Worm (Caenorhabditis elegans) whole organism, L1 larva: ENCODE measurements around the gene R10D12.13.
A peak's percentile ranks its signal among the peaks of the same experiment; 100 is the strongest.

Experiments
- aly-2 ChIP-seq: fragments of 150-350 bp; optimal IDR thresholded peaks from 2 replicates; lab custom pipeline; 2014; ENCODE audit warnings: missing biosample characterization, missing genetic modification characterization
- ceh-82 ChIP-seq, 3 experiments: fragments of 150-350 bp in 1 of 3; sonication (generic microtip) in 2 of 3; optimal IDR thresholded peaks; 2 replicates each; lab custom pipeline; 2014 to 2017; ENCODE audit warnings: missing biosample characterization in 3 of 3, missing genetic modification characterization in 3 of 3
- ceh-88 ChIP-seq: fragments of 200-800 bp; sonication (Bioruptor generic); IDR thresholded peaks from 2 replicates; pipeline ENCODE4 v1.3.6; 2022; ENCODE audit warnings: missing genetic modification characterization, missing compliant biosample characterization
- dpl-1 ChIP-seq, 3 experiments: fragments of 150-350 bp in 2 of 3; sonication (generic microtip) in 1 of 3; optimal IDR thresholded peaks; 2 replicates each; lab custom pipeline; 2014 to 2017; ENCODE audit warnings: missing biosample characterization in 3 of 3, missing genetic modification characterization in 3 of 3, missing genetic modification reagents in 3 of 3
- dsc-1 ChIP-seq: sonication (generic microtip); optimal IDR thresholded peaks from 2 replicates; lab custom pipeline; 2016; ENCODE audit warnings: mild to moderate bottlenecking, missing genetic modification characterization, missing compliant biosample characterization
- grh-1 ChIP-seq: fragments of 200-800 bp; sonication (Bioruptor generic); IDR thresholded peaks from 2 replicates; pipeline ENCODE4 v1.3.6; 2022; ENCODE audit warnings: missing genetic modification reagents, missing genetic modification characterization, missing compliant biosample characterization
- jun-1 ChIP-seq: fragments of 150-350 bp; optimal IDR thresholded peaks from 2 replicates; lab custom pipeline; 2014; ENCODE audit warnings: missing biosample characterization, missing genetic modification reagents, missing genetic modification characterization
- lin-15B ChIP-seq: fragments of 150-350 bp; sonication (generic microtip); optimal IDR thresholded peaks from 3 replicates; lab custom pipeline; 2014; ENCODE audit warnings: missing biosample characterization, missing genetic modification characterization
- mef-2 ChIP-seq: fragments of 150-350 bp; optimal IDR thresholded peaks from 2 replicates; lab custom pipeline; 2014; ENCODE audit warnings: missing biosample characterization, missing genetic modification characterization
- nhr-19 ChIP-seq: fragments of 200-800 bp; sonication (Bioruptor generic); conservative IDR thresholded peaks from 2 replicates; pipeline ENCODE4 v1.3.6; 2022; ENCODE audit warnings: missing genetic modification characterization, missing compliant biosample characterization
- nhr-20 ChIP-seq: sonication (generic microtip); optimal IDR thresholded peaks from 2 replicates; lab custom pipeline; 2016; ENCODE audit warnings: mild to moderate bottlenecking, missing genetic modification characterization, missing compliant biosample characterization
- nhr-47 ChIP-seq: sonication (generic microtip); optimal IDR thresholded peaks from 2 replicates; lab custom pipeline; 2016; ENCODE audit warnings: mild to moderate bottlenecking, missing genetic modification characterization, moderate library complexity, missing compliant biosample characterization
- nhr-77 ChIP-seq: fragments of 150-350 bp; optimal IDR thresholded peaks from 2 replicates; lab custom pipeline; 2014; ENCODE audit warnings: missing biosample characterization, missing genetic modification characterization
- pag-3 ChIP-seq: sonication (generic microtip); optimal IDR thresholded peaks from 2 replicates; lab custom pipeline; 2017; ENCODE audit warnings: missing genetic modification characterization, mild to moderate bottlenecking, missing compliant biosample characterization, antibody characterized with exemption, borderline replicate concordance; ENCODE audit not compliant: insufficient read depth
- pax-3 ChIP-seq: fragments of 200-800 bp; sonication (Bioruptor generic); optimal IDR thresholded peaks from 2 replicates; lab custom pipeline; 2018; ENCODE audit warnings: mild to moderate bottlenecking, missing genetic modification characterization, moderate library complexity, missing compliant biosample characterization
- skn-1 ChIP-seq: fragments of 150-350 bp; optimal IDR thresholded peaks from 2 replicates; lab custom pipeline; 2014; ENCODE audit warnings: missing biosample characterization, missing genetic modification characterization
- swsn-7 ChIP-seq: sonication (generic microtip); optimal IDR thresholded peaks from 2 replicates; lab custom pipeline; 2016; ENCODE audit warnings: missing genetic modification characterization, missing compliant biosample characterization
- ztf-11 ChIP-seq, 2 experiments: sonication (generic microtip); optimal IDR thresholded peaks; 2 replicates each; lab custom pipeline; 2016 to 2017; ENCODE audit warnings: missing genetic modification characterization in 2 of 2, missing biosample characterization in 1 of 2, missing compliant biosample characterization in 1 of 2

R10D12.13 gene

DNA sequence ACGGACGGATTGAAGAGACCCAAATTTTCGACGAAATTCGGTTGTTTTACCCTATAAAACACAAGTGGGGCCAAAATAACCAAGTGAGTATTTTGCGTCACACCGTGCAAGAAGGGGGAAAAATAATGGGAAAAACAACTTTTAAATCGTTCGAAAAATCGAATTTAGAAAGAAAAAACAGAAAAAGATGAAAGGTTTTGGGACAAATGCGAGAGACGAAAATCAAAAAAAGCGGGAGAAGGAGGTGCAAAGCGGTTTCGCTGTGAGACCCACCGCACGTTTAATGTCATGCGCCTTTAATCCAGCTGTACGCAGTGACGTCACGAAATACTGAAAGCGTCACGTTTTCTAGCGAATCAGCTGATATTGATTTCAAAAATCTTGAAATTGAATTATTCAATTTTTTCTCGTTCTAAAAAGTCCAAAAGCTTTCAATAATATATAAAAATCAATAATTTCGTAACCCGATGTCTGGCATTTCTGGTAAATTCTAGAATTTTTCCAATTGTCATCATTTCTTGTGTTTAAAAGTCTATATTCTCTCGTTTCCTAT is 49.9 kb downstream of the R10D12.13 start, which contains the start of the genes ddx-17 and aip-1 (continued):
- TF ChIP-seq mef-2 (tag; lab: Kevin White, UChicago): no peak
- TF ChIP-seq pag-3 (tag; lab: Kevin White, UChicago): no peak
- TF ChIP-seq ceh-82 (tag; optimal IDR thresholded peaks at IDR 0.05; lab: Kevin White, UChicago): peak in 2 of 3 experiments; percentile 8 to 70
- TF ChIP-seq nhr-20 (tag; lab: Kevin White, UChicago): peak; percentile 68
- peak; percentile 19; the same call in 1 of the 2 replicates for TF ChIP-seq grh-1 (GFP tag; lab: Robert Waterston, UW)
- peak; percentile 74 for TF ChIP-seq pax-3 (tag; lab: Kevin White, UChicago)
- peak; percentile 67 for TF ChIP-seq nhr-19 (GFP tag; lab: Robert Waterston, UW)
- peak; percentile 81 for TF ChIP-seq nhr-47
- peak; percentile 63 for TF ChIP-seq swsn-7
- TF ChIP-seq ztf-11 (tag; optimal IDR thresholded peaks at IDR 0.05; lab: Kevin White, UChicago): no peak
- TF ChIP-seq nhr-77 (tag; lab: Kevin White, UChicago): peak; percentile 59
- no peak for TF ChIP-seq ceh-88 (GFP tag; lab: Robert Waterston, UW)
- TF ChIP-seq skn-1 (tag; lab: Kevin White, UChicago): peak; percentile 99
- peak; percentile 64 to 82 (median 78) for TF ChIP-seq dpl-1 (GFP tag; optimal IDR thresholded peaks at IDR 0.05; lab: Kevin White, UChicago)
- peak; percentile 40 for TF ChIP-seq lin-15B (tag; lab: Kevin White, UChicago)
- TF ChIP-seq aly-2 (tag; lab: Kevin White, UChicago): no peak
- peak; percentile 55 for TF ChIP-seq dsc-1 (tag; lab: Kevin White, UChicago)
- peak; percentile 61 for TF ChIP-seq jun-1
